Worm (Caenorhabditis elegans) whole organism, young adult: ENCODE data around the gene magu-2.
"Not testable (repeated sequence)": the region's sequence is repeated elsewhere in the genome, so short reads cannot be mapped to it uniquely, and the experiment has no call there.

Source experiments
- F49E8.2 ChIP-seq: sonication (generic microtip); optimal IDR thresholded peaks from 3 replicates; lab custom pipeline; 2017; ENCODE audit warnings: missing genetic modification characterization, mild to moderate bottlenecking, missing compliant biosample characterization, antibody characterized with exemption, moderate library complexity; ENCODE audit not compliant: insufficient read depth
- atf-7 ChIP-seq: sonication (generic microtip); optimal IDR thresholded peaks from 2 replicates; lab custom pipeline; 2017; ENCODE audit warnings: mild to moderate bottlenecking, missing genetic modification characterization, missing compliant biosample characterization
- bed-2 ChIP-seq: fragments of 200-800 bp; sonication (Bioruptor generic); IDR thresholded peaks from 2 replicates; pipeline ENCODE4 v1.3.6; 2022; ENCODE audit warnings: missing genetic modification reagents, missing genetic modification characterization, missing compliant biosample characterization
- efl-1 ChIP-seq: fragments of 150-350 bp; optimal IDR thresholded peaks from 2 replicates; lab custom pipeline; 2014; ENCODE audit warnings: missing biosample characterization, missing genetic modification reagents, missing genetic modification characterization
- hlh-12 ChIP-seq: sonication (generic microtip); optimal IDR thresholded peaks from 2 replicates; lab custom pipeline; 2016; ENCODE audit warnings: missing genetic modification characterization, missing compliant biosample characterization
- mel-28 ChIP-seq: sonication (generic microtip); optimal IDR thresholded peaks from 2 replicates; lab custom pipeline; 2016; ENCODE audit warnings: borderline replicate concordance, mild to moderate bottlenecking, missing genetic modification characterization, missing compliant biosample characterization
- nhr-90 ChIP-seq: sonication (generic microtip); optimal IDR thresholded peaks from 2 replicates; lab custom pipeline; 2016; ENCODE audit warnings: missing genotype, mild to moderate bottlenecking, missing genetic modification characterization, missing compliant biosample characterization
- pha-4 ChIP-seq: fragments of 150-350 bp; sonication (generic microtip); optimal IDR thresholded peaks from 2 replicates; lab custom pipeline; 2014; ENCODE audit warnings: missing biosample characterization, missing genetic modification reagents, missing genetic modification characterization
- rec-8 ChIP-seq, 2 experiments: sonication (generic microtip); optimal IDR thresholded peaks; 2 replicates each; lab custom pipeline; 2016; ENCODE audit warnings: mild to moderate bottlenecking in 2 of 2, missing genetic modification characterization in 2 of 2, missing genetic modification reagents in 2 of 2, missing genotype in 2 of 2, missing biosample characterization in 1 of 2, missing compliant biosample characterization in 1 of 2, moderate library complexity in 1 of 2
- repo-1 ChIP-seq: sonication (generic microtip); optimal IDR thresholded peaks from 2 replicates; lab custom pipeline; 2017; ENCODE audit warnings: mild to moderate bottlenecking, missing genetic modification characterization, missing compliant biosample characterization
- sea-2 ChIP-seq: fragments of 200-800 bp; sonication (Bioruptor generic); IDR thresholded peaks from 2 replicates; pipeline ENCODE4 v1.3.6; 2022; ENCODE audit warnings: missing genetic modification characterization, missing compliant biosample characterization
- unc-62 ChIP-seq: fragments of 150-350 bp; optimal IDR thresholded peaks from 2 replicates; lab custom pipeline; 2014; ENCODE audit warnings: missing biosample characterization, missing genetic modification reagents, missing genetic modification characterization
- ztf-3 ChIP-seq: fragments of 200-800 bp; sonication (Bioruptor generic); optimal IDR thresholded peaks from 2 replicates; lab custom pipeline; 2018; ENCODE audit warnings: mild to moderate bottlenecking, missing genetic modification characterization, missing compliant biosample characterization

- not testable (repeated sequence) for TF ChIP-seq nhr-90; ztf-3 (GFP tag; lab: Kevin White, UChicago); bed-2 (GFP tag; lab: Robert Waterston, UW); pha-4 (tag; lab: Kevin White, UChicago); atf-7; efl-1; hlh-12; F49E8.2 (tag; lab: Kevin White, UChicago); mel-28; sea-2 (GFP tag; lab: Robert Waterston, UW); rec-8 (tag; optimal IDR thresholded peaks at IDR 0.05; lab: Kevin White, UChicago); unc-62 (GFP tag; lab: Kevin White, UChicago); repo-1
Observed at ce11 chrV:8835311-8835710, 34.5 kb upstream of the magu-2 start, which contains the start of gene F07B7.7.
